Fruit fly (Drosophila melanogaster) whole organism, embryonic: ENCODE data around the gene CG34269.

ENCODE experiments used
- CG11093 ChIP-seq: fragments of 200-800 bp; sonication (Bioruptor generic); IDR thresholded peaks from 3 replicates; pipeline ENCODE4 v1.3.6; 2022; ENCODE audit warnings: missing biosample characterization, missing genetic modification characterization
- CG11247 ChIP-seq: fragments of 200-800 bp; sonication (Bioruptor generic); IDR thresholded peaks from 2 replicates; pipeline ENCODE4 v1.3.6; 2022; ENCODE audit warnings: missing biosample characterization, missing genetic modification characterization
- CG11695 ChIP-seq: fragments of 200-800 bp; sonication (Bioruptor generic); IDR thresholded peaks from 3 replicates; pipeline ENCODE4 v1.3.6; 2022; ENCODE audit warnings: missing biosample characterization, missing genetic modification characterization
- CG1529 ChIP-seq: fragments of 200-800 bp; sonication (Bioruptor generic); optimal IDR thresholded peaks from 3 replicates; lab custom pipeline; 2018; ENCODE audit warnings: missing biosample characterization, missing genetic modification characterization
- CG18619 ChIP-seq: fragments of 200-800 bp; sonication (Bioruptor generic); optimal IDR thresholded peaks from 3 replicates; lab custom pipeline; 2017; ENCODE audit warnings: missing biosample characterization, mild to moderate bottlenecking, missing genetic modification characterization
- CG8944 ChIP-seq: fragments of 200-800 bp; sonication (Bioruptor generic); optimal IDR thresholded peaks from 3 replicates; lab custom pipeline; 2016; ENCODE audit warnings: missing biosample characterization, missing genetic modification characterization
- CkIIα-i1 ChIP-seq: fragments of 200-800 bp; sonication (Bioruptor generic); IDR thresholded peaks from 2 replicates; pipeline ENCODE4 v1.3.6; 2022; ENCODE audit warnings: missing biosample characterization, missing genetic modification characterization
- Fer3 ChIP-seq: fragments of 200-800 bp; sonication (Bioruptor generic); optimal IDR thresholded peaks from 2 replicates; lab custom pipeline; 2018; ENCODE audit warnings: missing biosample characterization, mild to moderate bottlenecking, missing genetic modification characterization, moderate library complexity
- H15 ChIP-seq: fragments of 200-800 bp; sonication (Bioruptor generic); IDR thresholded peaks from 3 replicates; pipeline ENCODE4 v1.3.6; 2022; ENCODE audit warnings: missing biosample characterization, missing genetic modification characterization
- row ChIP-seq: fragments of 200-800 bp; sonication (Bioruptor generic); IDR thresholded peaks from 3 replicates; pipeline ENCODE4 v1.3.6; 2022; ENCODE audit warnings: missing biosample characterization, missing genetic modification characterization
- sob ChIP-seq: fragments of 200-800 bp; sonication (Bioruptor generic); IDR thresholded peaks from 2 replicates; pipeline ENCODE4 v1.3.6; 2022; ENCODE audit warnings: missing biosample characterization, missing genetic modification characterization
- vnd ChIP-seq: fragments of 200-800 bp; sonication (Bioruptor generic); IDR thresholded peaks from 3 replicates; pipeline ENCODE4 v1.3.6; 2022; ENCODE audit warnings: missing biosample characterization, missing genetic modification characterization; ENCODE audit not compliant: partially characterized antibody

DNA sequence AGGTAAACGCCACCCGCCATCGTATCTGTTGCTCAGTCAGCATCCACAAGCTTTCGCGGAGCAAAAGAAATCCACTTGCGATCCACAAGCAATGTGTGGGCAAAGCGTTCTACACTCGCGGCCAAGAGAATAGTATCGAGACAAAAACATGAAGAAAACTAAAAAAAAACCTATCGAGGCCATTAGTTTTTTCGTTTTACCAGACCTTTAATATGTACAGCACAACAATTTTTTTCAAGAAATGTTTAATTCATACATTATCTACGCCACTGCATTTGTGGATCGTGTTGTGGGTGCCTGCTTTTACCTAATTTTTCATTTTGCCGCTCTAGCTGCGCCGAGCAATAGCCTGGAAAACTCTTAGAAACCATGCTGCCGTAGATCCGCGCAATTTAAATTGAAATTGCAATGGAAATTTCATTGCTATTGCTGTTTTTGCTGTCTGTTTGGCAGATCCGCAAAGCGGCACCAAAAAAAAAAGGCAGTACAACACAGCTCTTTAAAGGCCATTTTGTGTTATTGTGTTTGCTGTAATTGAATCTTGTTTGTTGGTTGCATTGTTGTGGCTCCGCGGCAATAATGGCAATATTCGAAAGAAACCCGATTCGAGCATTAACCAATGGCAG lies 35.0 kb downstream of the CG34269 start:
- TF ChIP-seq vnd (GFP tag; lab: Robert Waterston, UW), result no peak
- TF ChIP-seq CG11093 (GFP tag; lab: Robert Waterston, UW), result 0 out of 3 replicates have a peak, but pooled peaks have one; percentile 29
- TF ChIP-seq CG1529 (GFP tag; lab: Kevin White, UChicago), result peak; percentile 53
- TF ChIP-seq CG18619 (GFP tag; lab: Kevin White, UChicago), result peak; percentile 28
- TF ChIP-seq CG11695 (GFP tag; lab: Robert Waterston, UW), result peak; percentile 84
- TF ChIP-seq CkIIα-i1 (GFP tag; lab: Robert Waterston, UW), result no peak
- peak; percentile 52 for TF ChIP-seq Fer3 (tag; lab: Kevin White, UChicago)
- TF ChIP-seq CG11247 (GFP tag; lab: Robert Waterston, UW), result no peak
- TF ChIP-seq sob (GFP tag; lab: Robert Waterston, UW), result peak; percentile 74
- peak; percentile 79 for TF ChIP-seq H15
- no peak for TF ChIP-seq CG8944 (GFP tag; lab: Kevin White, UChicago)
- peak; percentile 59 for TF ChIP-seq row (GFP tag; lab: Robert Waterston, UW)
